Worm (Caenorhabditis elegans): Measurements from ENCODE around the gene slrp-1.

- TF ChIP-seq snpc-4 (tag; optimal IDR thresholded peaks at IDR 0.05) (no peak), sma-9 (GFP tag; optimal IDR thresholded peaks at IDR 0.05) (no peak), sma-9 (tag; optimal IDR thresholded peaks at IDR 0.05) (no peak), elt-1 (tag; optimal IDR thresholded peaks at IDR 0.05) (no peak), ama-1 (optimal IDR thresholded peaks at IDR 0.05) (no peak), unc-55 (GFP tag; optimal IDR thresholded peaks at IDR 0.05) (no peak), egl-27 (tag; optimal IDR thresholded peaks at IDR 0.05) (no peak), aly-2 (tag; optimal IDR thresholded peaks at IDR 0.05) (no peak), lin-39 (tag; optimal IDR thresholded peaks at IDR 0.05) (no peak), unc-39 (tag; optimal IDR thresholded peaks at IDR 0.05) (no peak), mab-5 (tag; optimal IDR thresholded peaks at IDR 0.05) (no peak), R02D3.7 (tag; optimal IDR thresholded peaks at IDR 0.05) (no peak), nhr-12 (tag; optimal IDR thresholded peaks at IDR 0.05) (no peak)
These were observed 18.8 kb downstream of the slrp-1 start, which contains the start of gene F53F4.1 for ce11 chrV:13584484-13584883.

Data from whole organism, L2 larva.